Worm (Caenorhabditis elegans) whole organism, L1 larva: Measurements from ENCODE around the gene Y26E6A.2.

Experiments used
- C34B4.2 ChIP-seq: sonication (generic microtip); optimal IDR thresholded peaks from 2 replicates; lab custom pipeline; 2017; ENCODE audit warnings: mild to moderate bottlenecking, missing genetic modification characterization, missing compliant biosample characterization
- Y116A8C.19 ChIP-seq: sonication (generic microtip); optimal IDR thresholded peaks from 2 replicates; lab custom pipeline; 2016; ENCODE audit warnings: missing compliant biosample characterization, missing genetic modification characterization, borderline replicate concordance
- aha-1 ChIP-seq: fragments of 150-350 bp; optimal IDR thresholded peaks from 2 replicates; lab custom pipeline; 2014; ENCODE audit warnings: missing biosample characterization, missing genetic modification characterization
- aly-2 ChIP-seq: fragments of 150-350 bp; optimal IDR thresholded peaks from 2 replicates; lab custom pipeline; 2014; ENCODE audit warnings: missing biosample characterization, missing genetic modification characterization
- ceh-63 ChIP-seq: fragments of 200-800 bp; sonication (Bioruptor generic); optimal IDR thresholded peaks from 2 replicates; lab custom pipeline; 2018; ENCODE audit warnings: mild to moderate bottlenecking, missing genetic modification characterization, missing compliant biosample characterization
- ceh-8 ChIP-seq: fragments of 200-800 bp; sonication (Bioruptor generic); optimal IDR thresholded peaks from 2 replicates; lab custom pipeline; 2018; ENCODE audit warnings: mild to moderate bottlenecking, missing genetic modification characterization, moderate library complexity, missing compliant biosample characterization
- dsc-1 ChIP-seq: sonication (generic microtip); optimal IDR thresholded peaks from 2 replicates; lab custom pipeline; 2016; ENCODE audit warnings: mild to moderate bottlenecking, missing genetic modification characterization, missing compliant biosample characterization
- efl-1 ChIP-seq, 4 experiments: fragments of 150-350 bp; optimal IDR thresholded peaks in 3 of 4; peaks in 1 of 4; 1 replicate in 1 of 4; 2 replicates in 3 of 4; lab custom pipeline; 2014; ENCODE audit warnings: missing biosample characterization in 2 of 4, missing genetic modification characterization in 2 of 4, missing genetic modification reagents in 2 of 4
- elt-2 ChIP-seq: sonication (generic microtip); optimal IDR thresholded peaks from 2 replicates; lab custom pipeline; 2016; ENCODE audit warnings: missing genetic modification characterization, mild to moderate bottlenecking, inconsistent platforms, missing compliant biosample characterization, missing genetic modification reagents
- fkh-4 ChIP-seq: sonication (generic microtip); optimal IDR thresholded peaks from 2 replicates; lab custom pipeline; 2016; ENCODE audit warnings: missing compliant biosample characterization, missing genetic modification characterization, borderline replicate concordance
- fkh-8 ChIP-seq: sonication (generic microtip); optimal IDR thresholded peaks from 2 replicates; lab custom pipeline; 2016; ENCODE audit warnings: mild to moderate bottlenecking, missing genetic modification characterization, missing compliant biosample characterization
- grh-1 ChIP-seq: fragments of 200-800 bp; sonication (Bioruptor generic); IDR thresholded peaks from 2 replicates; pipeline ENCODE4 v1.3.6; 2022; ENCODE audit warnings: missing genetic modification reagents, missing genetic modification characterization, missing compliant biosample characterization
- hlh-17 ChIP-seq: fragments of 200-800 bp; sonication (Bioruptor generic); optimal IDR thresholded peaks from 2 replicates; lab custom pipeline; 2018; ENCODE audit warnings: missing genetic modification characterization, mild to moderate bottlenecking, missing compliant biosample characterization, moderate library complexity, borderline replicate concordance
- hlh-4 ChIP-seq: sonication (generic microtip); optimal IDR thresholded peaks from 2 replicates; lab custom pipeline; 2016; ENCODE audit warnings: mild to moderate bottlenecking, missing genetic modification characterization, missing compliant biosample characterization
- hpl-2 ChIP-seq: fragments of 150-350 bp; optimal IDR thresholded peaks from 2 replicates; lab custom pipeline; 2014; ENCODE audit warnings: missing biosample characterization, missing genetic modification reagents, missing genetic modification characterization
- isw-1 ChIP-seq: fragments of 200-800 bp; sonication (Bioruptor generic); IDR thresholded peaks from 2 replicates; pipeline ENCODE4 v1.3.6; 2022; ENCODE audit warnings: missing genetic modification characterization, missing compliant biosample characterization
- lin-14 ChIP-seq: fragments of 200-800 bp; sonication (Bioruptor generic); optimal IDR thresholded peaks from 2 replicates; lab custom pipeline; 2018; ENCODE audit warnings: mild to moderate bottlenecking, missing genetic modification characterization, moderate library complexity, missing compliant biosample characterization
- lin-35 ChIP-seq, 2 experiments: fragments of 150-350 bp; optimal IDR thresholded peaks; 2 replicates each; lab custom pipeline; 2014; ENCODE audit warnings: missing biosample characterization in 2 of 2, missing genetic modification characterization in 2 of 2, missing genetic modification reagents in 2 of 2
- lin-39 ChIP-seq: fragments of 150-350 bp; optimal IDR thresholded peaks from 2 replicates; lab custom pipeline; 2014; ENCODE audit warnings: missing biosample characterization, missing genetic modification reagents, missing genetic modification characterization
- lir-3 ChIP-seq: sonication (generic microtip); optimal IDR thresholded peaks from 2 replicates; lab custom pipeline; 2016; ENCODE audit warnings: mild to moderate bottlenecking, missing genetic modification characterization, moderate library complexity, missing compliant biosample characterization; ENCODE audit not compliant: poor library complexity
- mdl-1 ChIP-seq, 2 experiments: fragments of 150-350 bp; optimal IDR thresholded peaks; 2 replicates each; lab custom pipeline; 2014 to 2017; ENCODE audit warnings: missing biosample characterization in 2 of 2, missing genetic modification characterization in 2 of 2, inconsistent platforms in 1 of 2
- mef-2 ChIP-seq: fragments of 150-350 bp; optimal IDR thresholded peaks from 2 replicates; lab custom pipeline; 2014; ENCODE audit warnings: missing biosample characterization, missing genetic modification characterization
- nhr-12 ChIP-seq: sonication (generic microtip); optimal IDR thresholded peaks from 2 replicates; lab custom pipeline; 2017; ENCODE audit warnings: missing biosample characterization, missing genetic modification characterization
- nhr-237 ChIP-seq: fragments of 150-350 bp; optimal IDR thresholded peaks from 2 replicates; lab custom pipeline; 2014; ENCODE audit warnings: missing biosample characterization, missing genetic modification characterization
- nhr-28 ChIP-seq: fragments of 150-350 bp; optimal IDR thresholded peaks from 2 replicates; lab custom pipeline; 2014; ENCODE audit warnings: missing biosample characterization, missing genetic modification characterization
- nhr-76 ChIP-seq: sonication (generic microtip); optimal IDR thresholded peaks from 2 replicates; lab custom pipeline; 2017; ENCODE audit warnings: missing biosample characterization, missing genetic modification characterization
- nhr-77 ChIP-seq: fragments of 150-350 bp; optimal IDR thresholded peaks from 2 replicates; lab custom pipeline; 2014; ENCODE audit warnings: missing biosample characterization, missing genetic modification characterization
- nhr-90 ChIP-seq: sonication (generic microtip); optimal IDR thresholded peaks from 2 replicates; lab custom pipeline; 2016; ENCODE audit warnings: mild to moderate bottlenecking, missing genetic modification characterization, missing compliant biosample characterization; ENCODE audit not compliant: poor library complexity
- pag-3 ChIP-seq: sonication (generic microtip); optimal IDR thresholded peaks from 2 replicates; lab custom pipeline; 2017; ENCODE audit warnings: missing genetic modification characterization, mild to moderate bottlenecking, missing compliant biosample characterization, antibody characterized with exemption, borderline replicate concordance; ENCODE audit not compliant: insufficient read depth
- pax-3 ChIP-seq: fragments of 200-800 bp; sonication (Bioruptor generic); optimal IDR thresholded peaks from 2 replicates; lab custom pipeline; 2018; ENCODE audit warnings: mild to moderate bottlenecking, missing genetic modification characterization, moderate library complexity, missing compliant biosample characterization
- pqm-1 ChIP-seq: sonication (generic microtip); optimal IDR thresholded peaks from 3 replicates; lab custom pipeline; 2017; ENCODE audit warnings: missing biosample characterization, missing genetic modification characterization
- skn-1 ChIP-seq: fragments of 150-350 bp; optimal IDR thresholded peaks from 2 replicates; lab custom pipeline; 2014; ENCODE audit warnings: missing biosample characterization, missing genetic modification characterization
- sup-37 ChIP-seq: fragments of 200-800 bp; sonication (Bioruptor generic); optimal IDR thresholded peaks from 2 replicates; lab custom pipeline; 2018; ENCODE audit warnings: mild to moderate bottlenecking, missing genetic modification characterization, missing compliant biosample characterization
- tlp-1 ChIP-seq: fragments of 150-350 bp; optimal IDR thresholded peaks from 2 replicates; lab custom pipeline; 2014; ENCODE audit warnings: missing biosample characterization, missing genetic modification characterization
- unc-130 ChIP-seq: fragments of 150-350 bp; optimal IDR thresholded peaks from 2 replicates; lab custom pipeline; 2017; ENCODE audit warnings: missing biosample characterization, missing genetic modification characterization, inconsistent platforms
- unc-86 ChIP-seq: sonication (generic microtip); optimal IDR thresholded peaks from 2 replicates; lab custom pipeline; 2016; ENCODE audit warnings: missing genetic modification characterization, missing compliant biosample characterization
- unc-98 ChIP-seq: fragments of 200-800 bp; sonication (Bioruptor generic); IDR thresholded peaks from 2 replicates; pipeline ENCODE4 v1.3.6; 2022; ENCODE audit warnings: missing genetic modification characterization, missing compliant biosample characterization
- vab-15 ChIP-seq: sonication (generic microtip); optimal IDR thresholded peaks from 2 replicates; lab custom pipeline; 2017; ENCODE audit warnings: missing genotype, mild to moderate bottlenecking, missing genetic modification characterization, missing compliant biosample characterization
- zip-4 ChIP-seq: fragments of 200-800 bp; sonication (Bioruptor generic); optimal IDR thresholded peaks from 2 replicates; lab custom pipeline; 2018; ENCODE audit warnings: mild to moderate bottlenecking, missing genetic modification characterization, moderate library complexity, missing compliant biosample characterization

The Y26E6A.2 gene

DNA sequence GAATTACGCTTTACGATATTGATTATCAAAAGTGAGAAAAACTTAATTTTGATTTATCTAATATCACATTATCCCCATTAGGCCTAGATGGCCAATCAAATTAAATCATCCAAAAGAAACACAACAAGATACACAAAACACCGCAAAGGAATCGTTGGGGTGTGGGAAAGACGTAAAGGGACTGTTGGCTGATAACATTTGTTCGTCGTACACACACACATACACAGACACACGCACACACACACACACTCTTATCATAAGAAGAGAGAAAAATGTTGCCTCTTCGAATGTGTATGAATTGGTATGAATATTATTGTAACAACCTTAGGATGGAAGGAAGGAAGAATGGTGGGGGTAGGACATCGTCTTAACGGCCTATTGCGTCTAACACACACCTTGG lies 29.1 kb downstream of the Y26E6A.2 start (continued):
- TF ChIP-seq fkh-4 (tag; lab: Kevin White, UChicago) (no peak), nhr-28 (tag; lab: Kevin White, UChicago) (no peak), skn-1 (tag; lab: Kevin White, UChicago) (no peak), hpl-2 (GFP tag; lab: Kevin White, UChicago) (no peak), pqm-1 (tag; lab: Kevin White, UChicago) (no peak), efl-1 (optimal IDR thresholded peaks at IDR 0.05; lab: Kevin White, UChicago) (no peak), efl-1 (GFP tag; optimal IDR thresholded peaks at IDR 0.05 in 1 of 2; lab: Kevin White, UChicago) (peak in 1 of 2 experiments; percentile 81), ceh-63 (no peak), unc-98 (GFP tag; lab: Robert Waterston, UW) (no peak), nhr-90 (tag; lab: Kevin White, UChicago) (peak; percentile 11), sup-37 (GFP tag; lab: Kevin White, UChicago) (no peak)
- TF ChIP-seq, all 84 proteins: peak for 11

- TF ChIP-seq pqm-1 (tag; lab: Kevin White, UChicago), result no peak
- TF ChIP-seq tlp-1, result no peak
- TF ChIP-seq isw-1 (GFP tag; lab: Robert Waterston, UW), result no peak
- TF ChIP-seq fkh-8 (tag; lab: Kevin White, UChicago), result no peak
- TF ChIP-seq elt-2 (tag; lab: Kevin White, UChicago), result peak; percentile 88
- TF ChIP-seq nhr-237 (tag; lab: Kevin White, UChicago), result no peak
Observed at ce11 chrX:13884157-13884556, 30.0 kb downstream of the Y26E6A.2 start.

ce11 chrX:13882639-13883038 lies 31.6 kb downstream of the Y26E6A.2 start, which contains the start of gene hlb-1:
TSS of gene hlb-1 (minus strand) at chrX:13882739.
- no peak for TF ChIP-seq dsc-1
- no peak for TF ChIP-seq hlh-4 (tag; lab: Kevin White, UChicago)
- no peak for TF ChIP-seq mdl-1 (tag; optimal IDR thresholded peaks at IDR 0.05; lab: Kevin White, UChicago)
- no peak for TF ChIP-seq nhr-12 (tag; lab: Kevin White, UChicago)
- TF ChIP-seq fkh-8 (tag; lab: Kevin White, UChicago), result no peak
- peak; percentile 30 for TF ChIP-seq nhr-77 (tag; lab: Kevin White, UChicago)

- TF ChIP-seq sup-37 (GFP tag; lab: Kevin White, UChicago) (no peak), pax-3 (tag; lab: Kevin White, UChicago) (no peak), unc-130 (no peak), unc-86 (tag; lab: Kevin White, UChicago) (no peak), lir-3 (tag; lab: Kevin White, UChicago) (no peak), aha-1 (tag; lab: Kevin White, UChicago) (no peak), lin-14 (GFP tag; lab: Kevin White, UChicago) (peak; percentile 29), grh-1 (no peak)
- TF ChIP-seq, all 84 proteins: peak for 1
Observed at ce11 chrX:13881760-13882369, 32.3 kb downstream of the Y26E6A.2 start.

ce11 chrX:13878082-13878481 lies 36.1 kb downstream of the Y26E6A.2 start:
- TF ChIP-seq dsc-1, result no peak
- no peak for TF ChIP-seq zip-4 (GFP tag; lab: Kevin White, UChicago)
- TF ChIP-seq nhr-237 (tag; lab: Kevin White, UChicago), result no peak
- TF ChIP-seq pag-3 (tag; lab: Kevin White, UChicago), result no peak
- no peak for TF ChIP-seq nhr-76 (tag; lab: Kevin White, UChicago)
- TF ChIP-seq aly-2 (tag; lab: Kevin White, UChicago), result no peak
- no peak for TF ChIP-seq hpl-2 (GFP tag; lab: Kevin White, UChicago)
- TF ChIP-seq lin-35 (GFP tag; optimal IDR thresholded peaks at IDR 0.05; lab: Kevin White, UChicago), result no peak
- TF ChIP-seq ceh-8, result no peak
- no peak for TF ChIP-seq lin-39 (tag; lab: Kevin White, UChicago)
- TF ChIP-seq nhr-12 (tag; lab: Kevin White, UChicago), result no peak
- TF ChIP-seq ceh-63, result no peak
- TF ChIP-seq hlh-17, result no peak
- TF ChIP-seq vab-15 (tag; lab: Kevin White, UChicago), result no peak
- TF ChIP-seq C34B4.2 (tag; lab: Kevin White, UChicago), result no peak
- no peak for TF ChIP-seq Y116A8C.19
- TF ChIP-seq unc-130, result no peak
- TF ChIP-seq mef-2 (tag; lab: Kevin White, UChicago), result no peak
- TF ChIP-seq isw-1 (GFP tag; lab: Robert Waterston, UW), result no peak
- no peak for TF ChIP-seq tlp-1
